Fruit fly (Drosophila melanogaster): ENCODE data around the gene sv.

DNA sequence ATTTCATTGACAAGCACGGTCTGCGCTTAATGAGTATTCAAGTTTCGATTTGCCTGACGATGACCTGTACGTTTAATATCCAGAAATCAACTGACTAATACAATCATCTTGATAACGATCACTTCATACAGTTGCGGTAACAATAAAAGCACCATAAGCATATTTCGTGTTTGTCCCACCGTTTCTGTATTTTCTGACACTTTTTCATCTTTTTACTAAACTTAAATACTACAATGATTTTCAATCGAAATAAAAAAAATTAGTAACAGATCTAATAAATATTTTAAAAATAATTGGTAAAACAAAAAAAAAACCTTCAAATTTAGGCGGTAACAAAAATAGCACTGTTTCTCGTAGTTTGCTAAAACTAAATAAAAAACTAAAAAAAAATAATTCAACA, 73.5 kb downstream of the sv start, which contains the start of gene CG32017:
- no peak for TF ChIP-seq Sin3A (optimal IDR thresholded peaks at IDR 0.05)
- TF ChIP-seq h (optimal IDR thresholded peaks at IDR 0.05): no peak
- no peak for TF ChIP-seq Myc (optimal IDR thresholded peaks at IDR 0.05)
- no peak for TF ChIP-seq insv (optimal IDR thresholded peaks at IDR 0.05)
